Fruit fly (Drosophila melanogaster): ENCODE data around the gene CG32631.

CG32631 gene

DNA sequence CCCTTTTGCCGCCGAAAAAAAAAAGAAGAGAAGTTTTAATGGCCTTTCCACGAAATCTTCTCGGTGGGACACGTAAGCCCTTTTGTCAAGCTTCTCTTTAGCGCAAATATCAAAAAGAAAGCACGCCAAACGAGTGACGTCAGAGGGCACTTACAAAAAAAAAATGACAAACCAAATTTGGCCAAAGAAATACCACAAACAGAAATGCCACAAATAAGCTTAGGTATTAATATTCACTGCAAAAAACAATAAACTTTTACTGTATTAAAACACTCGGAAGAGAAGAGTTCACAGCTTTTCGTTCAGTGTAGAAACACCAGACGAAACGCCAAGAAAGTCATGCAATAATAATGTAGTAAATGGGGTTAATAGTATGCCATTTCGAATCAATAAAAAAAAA is 11.9 kb downstream of the CG32631 start:
- TF ChIP-seq noc (tag; optimal IDR thresholded peaks at IDR 0.05), result peak; percentile 11

DNA sequence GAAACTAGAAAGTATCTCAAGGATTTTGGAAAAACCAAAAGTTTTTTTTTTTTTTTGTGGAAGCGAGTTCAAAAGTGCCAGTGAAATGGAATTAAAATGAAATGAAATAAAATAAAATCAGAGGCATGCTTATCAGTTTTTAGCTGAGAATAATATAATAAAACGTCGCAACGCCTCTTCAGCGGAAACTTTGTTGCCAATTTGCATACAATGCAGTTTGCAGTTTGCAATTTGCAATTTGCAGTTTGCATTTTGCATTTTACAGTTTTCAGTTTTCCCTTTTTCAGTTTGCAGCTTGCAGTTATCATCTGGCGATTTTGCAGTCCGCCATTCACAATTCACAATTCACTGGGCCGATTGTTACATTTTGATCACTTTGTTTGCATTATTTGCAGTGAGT is 12.6 kb downstream of the CG32631 start:
- TF ChIP-seq noc (tag; optimal IDR thresholded peaks at IDR 0.05), result no peak

DNA sequence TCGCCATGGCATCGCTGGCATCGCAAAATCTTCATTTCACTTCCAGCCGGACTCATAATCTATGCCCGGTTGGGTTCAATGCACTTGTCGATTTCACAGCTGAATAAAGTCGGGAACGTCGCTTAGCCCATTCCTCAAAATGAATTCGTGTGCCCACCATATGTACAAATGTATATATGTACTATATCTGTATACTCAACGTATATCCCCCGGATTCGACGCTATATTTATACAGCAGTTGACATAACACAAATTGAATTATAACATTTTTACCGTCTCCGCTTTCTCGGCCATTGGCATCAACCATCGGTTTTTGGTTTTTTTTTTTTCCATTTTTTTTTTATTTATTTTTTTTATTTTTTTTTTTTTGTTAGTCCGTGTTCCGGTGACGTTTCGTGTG is 14.0 kb downstream of the CG32631 start:
- no peak for TF ChIP-seq noc (tag; optimal IDR thresholded peaks at IDR 0.05)

DNA sequence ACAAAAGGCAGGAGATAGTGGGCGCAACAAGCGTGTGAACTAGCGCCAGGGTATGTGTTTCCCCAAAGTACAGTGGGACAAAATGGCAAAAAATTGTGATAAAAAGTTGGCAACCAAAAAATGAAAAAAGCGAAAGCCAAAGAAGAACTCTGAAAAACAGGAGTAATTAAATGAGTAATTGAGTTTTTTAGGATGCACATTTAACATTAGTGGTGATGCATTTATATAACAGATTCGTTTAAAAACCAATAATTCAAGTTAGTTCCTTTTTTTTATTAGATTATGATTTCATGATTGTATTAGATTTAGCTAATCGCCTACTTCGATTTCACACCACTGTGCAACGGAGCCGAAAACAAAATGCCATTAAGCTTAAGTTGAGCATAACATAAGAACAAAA is 16.1 kb downstream of the CG32631 start:
- peak; percentile 10 for TF ChIP-seq noc (tag; optimal IDR thresholded peaks at IDR 0.05)

DNA sequence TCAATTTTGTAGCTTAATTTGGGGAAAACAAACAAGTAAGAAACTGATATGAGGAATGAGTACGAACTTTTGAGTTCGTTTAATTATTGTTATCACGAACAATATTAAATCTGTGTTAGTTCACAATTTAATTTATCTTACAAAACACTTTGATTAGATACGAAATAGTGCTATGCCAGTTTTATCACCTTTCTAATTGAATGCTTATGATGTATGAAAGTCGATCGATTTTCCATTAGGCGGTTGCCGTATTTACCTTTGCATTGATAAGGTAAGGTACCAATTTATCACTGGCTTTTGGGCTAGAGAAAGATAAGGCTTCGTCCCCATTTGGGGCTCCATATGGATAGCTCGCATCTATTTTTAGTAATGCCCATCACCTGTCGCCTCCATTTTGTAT is 23.1 kb downstream of the CG32631 start:
- no peak for TF ChIP-seq noc (tag; optimal IDR thresholded peaks at IDR 0.05)

DNA sequence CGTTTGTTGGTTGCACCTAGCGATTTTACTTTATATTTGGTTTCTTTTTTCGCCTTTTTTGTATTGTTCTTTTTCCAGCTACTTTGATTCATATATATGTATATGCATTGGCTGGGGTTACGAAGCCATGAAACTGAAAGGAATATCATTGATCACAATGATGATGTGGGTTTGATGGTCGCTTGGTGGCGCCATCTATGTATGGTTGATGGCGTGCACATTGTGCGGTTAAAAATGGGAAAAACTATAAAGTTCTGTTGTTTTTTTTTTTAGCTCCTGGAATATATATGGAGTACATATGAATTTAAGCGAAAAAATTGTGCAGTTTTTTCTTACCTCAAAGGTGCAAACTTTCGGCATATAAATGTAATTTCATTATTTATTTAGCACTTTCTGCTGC is 30.6 kb downstream of the CG32631 start:
- no peak for TF ChIP-seq noc (tag; optimal IDR thresholded peaks at IDR 0.05)

DNA sequence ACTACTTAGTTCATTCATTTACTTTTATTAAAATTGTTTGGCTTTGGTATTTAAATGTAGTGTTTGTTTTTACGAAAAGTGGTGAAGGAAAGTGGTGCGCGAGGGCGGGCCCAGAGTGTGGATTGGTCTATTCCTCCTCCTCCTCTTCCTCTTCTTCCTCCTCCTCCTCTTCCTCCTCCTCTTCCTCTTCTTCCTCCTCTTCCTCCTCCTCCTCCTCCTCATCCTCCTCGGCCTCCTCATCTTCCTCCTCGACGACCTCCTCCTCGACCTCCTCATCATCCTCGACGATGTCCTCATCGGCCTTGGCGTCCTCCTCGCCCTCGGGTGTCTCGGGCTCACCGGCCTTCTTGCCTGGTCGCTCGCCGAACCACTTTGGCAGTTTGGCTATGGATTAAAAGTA is 37.4 kb downstream of the CG32631 start:
- no peak for TF ChIP-seq noc (tag; optimal IDR thresholded peaks at IDR 0.05)

DNA sequence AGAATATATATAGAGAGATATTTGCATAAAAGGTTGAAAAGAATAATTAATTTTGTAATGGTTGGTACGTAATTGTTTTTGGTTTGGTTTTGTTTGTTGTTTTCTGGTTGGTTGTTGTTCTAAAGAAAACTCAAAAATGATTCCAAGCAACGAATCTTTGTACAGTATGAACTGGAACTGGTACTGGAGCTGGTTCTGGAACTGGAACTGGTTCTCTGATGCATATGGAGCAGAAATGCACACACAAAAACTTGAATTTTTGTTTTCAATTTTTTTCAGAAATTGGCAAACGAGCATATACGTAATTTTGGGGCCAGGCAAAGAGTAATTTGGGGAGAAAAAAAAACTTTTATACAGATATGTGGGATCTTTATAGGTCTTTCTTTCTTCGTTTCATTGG is 41.5 kb downstream of the CG32631 start:
- TF ChIP-seq noc (tag; optimal IDR thresholded peaks at IDR 0.05), result no peak

DNA sequence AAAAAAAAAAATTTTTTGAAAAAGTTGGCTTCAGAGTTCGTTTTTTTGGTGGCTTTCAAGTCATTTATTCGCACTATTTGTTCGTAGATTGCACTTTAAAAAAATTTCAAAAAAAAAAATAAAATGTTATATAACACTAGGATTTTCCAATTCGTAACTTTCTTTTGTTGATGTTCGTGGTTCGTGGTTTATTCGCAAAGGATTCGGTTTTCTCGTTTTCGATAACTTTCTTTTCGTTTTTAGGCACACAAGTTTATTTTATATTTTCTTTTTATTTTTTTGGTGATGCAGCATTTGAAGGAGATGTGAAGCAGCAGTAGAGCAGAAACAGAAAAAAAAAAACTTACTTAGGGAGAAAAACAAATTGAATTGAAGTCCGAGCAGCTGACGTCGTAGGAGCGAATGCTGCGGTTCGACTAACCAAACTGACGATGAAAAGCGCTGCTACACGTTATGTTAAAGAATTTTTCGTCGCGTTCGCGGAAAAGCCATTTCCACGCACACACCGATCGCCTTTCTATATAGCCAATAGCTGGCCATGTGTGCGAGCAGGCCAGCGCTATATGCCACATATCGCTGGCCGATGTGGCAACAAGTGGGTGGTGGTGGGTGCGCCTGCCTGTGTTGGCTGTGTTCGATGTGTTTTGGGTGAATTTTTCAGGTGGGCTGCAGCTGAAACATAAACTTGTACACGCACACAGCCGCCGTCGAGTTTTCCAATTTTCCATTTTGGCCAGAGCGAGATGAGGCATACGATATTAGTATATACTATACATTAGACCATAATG is 46.0 kb downstream of the CG32631 start, which contains the start of gene up:
Gene up (minus strand): TSS at position 508 of the 788 bp plus-strand sequence.
- no peak for TF ChIP-seq noc (tag; optimal IDR thresholded peaks at IDR 0.05)

DNA sequence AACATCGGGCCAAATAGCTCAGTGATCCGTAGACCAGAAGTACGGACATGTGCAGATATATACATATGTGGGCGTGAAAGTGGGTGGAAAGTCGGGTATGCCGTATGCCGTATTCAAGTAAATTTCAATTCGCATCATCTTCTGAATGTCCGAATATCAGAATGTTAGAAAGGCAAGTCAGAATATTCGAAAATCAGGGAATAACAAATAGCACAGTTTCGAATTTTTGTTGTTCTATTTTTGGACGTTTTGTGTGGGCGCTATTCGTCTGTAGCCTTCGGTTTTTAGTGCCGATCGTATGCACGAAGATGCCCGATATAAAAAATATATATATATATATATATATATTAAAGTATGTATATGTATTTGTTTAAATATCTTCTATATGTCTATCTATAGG is 48.2 kb downstream of the CG32631 start:
- TF ChIP-seq noc (tag; optimal IDR thresholded peaks at IDR 0.05), result no peak

DNA sequence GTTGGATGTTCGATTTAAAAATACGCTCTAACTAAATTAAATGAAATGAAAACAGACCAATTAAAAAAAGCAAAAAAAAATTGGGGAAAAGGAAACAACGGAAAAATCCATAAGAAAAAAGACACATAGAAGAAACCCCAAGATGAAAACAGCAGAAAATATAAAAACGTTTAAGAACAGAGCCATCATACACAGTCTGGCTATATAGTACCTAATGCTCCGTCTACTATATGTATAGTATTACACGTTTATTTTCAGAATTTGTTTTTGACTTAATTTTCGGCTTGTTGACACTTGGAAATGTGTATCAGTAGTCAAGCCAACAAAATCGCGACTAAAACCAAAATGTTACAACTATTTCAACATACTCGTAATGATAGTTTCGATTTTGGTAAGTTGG is 49.1 kb downstream of the CG32631 start, which contains the start of gene CG11178:
Gene CG11178 (plus strand): TSS at position 301 of the 400 bp plus-strand sequence.
- no peak for TF ChIP-seq noc (tag; optimal IDR thresholded peaks at IDR 0.05)

DNA sequence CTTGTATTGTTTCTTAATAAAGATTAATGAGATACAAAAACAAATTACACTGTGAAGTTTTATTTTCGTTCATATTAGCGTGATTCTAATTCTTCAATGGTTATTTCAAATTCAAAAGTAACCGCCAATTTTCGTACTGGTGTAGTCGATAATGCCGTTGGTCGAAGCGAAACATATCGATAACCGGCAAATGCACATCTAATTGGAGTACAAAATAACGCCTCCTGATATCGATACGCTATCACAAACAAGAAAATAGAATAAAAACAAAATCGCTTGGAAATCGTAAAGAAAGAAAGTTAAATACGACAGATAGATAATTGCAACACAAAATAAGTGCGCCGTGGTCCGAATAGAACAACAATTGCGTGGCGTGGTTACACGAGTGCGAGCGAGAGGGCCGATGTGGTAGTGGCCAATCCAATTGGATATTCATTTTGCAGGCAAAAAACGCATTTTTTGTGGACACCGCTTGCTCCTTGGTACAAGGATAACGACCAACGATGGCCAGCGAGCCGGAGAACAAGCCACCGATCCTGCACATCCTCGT is 49.7 kb downstream of the CG32631 start:
- no peak for TF ChIP-seq noc (tag; optimal IDR thresholded peaks at IDR 0.05)

Measured in whole organism, larva.